Worm (Caenorhabditis elegans) whole organism, L4/young adult: ENCODE measurements around the gene K09E3.7.

ENCODE experiments used
- W03F9.2 ChIP-seq: fragments of 150-350 bp; optimal IDR thresholded peaks from 2 replicates; lab custom pipeline; 2014; ENCODE audit warnings: missing biosample characterization, missing genetic modification characterization
- dao-5 ChIP-seq: sonication (generic microtip); optimal IDR thresholded peaks from 2 replicates; lab custom pipeline; 2016; ENCODE audit warnings: missing genotype, missing genetic modification characterization, moderate library complexity, missing compliant biosample characterization
- him-1 ChIP-seq: sonication (generic microtip); optimal IDR thresholded peaks from 2 replicates; lab custom pipeline; 2016; ENCODE audit warnings: missing genotype, missing genetic modification reagents, missing genetic modification characterization, missing compliant biosample characterization

DNA sequence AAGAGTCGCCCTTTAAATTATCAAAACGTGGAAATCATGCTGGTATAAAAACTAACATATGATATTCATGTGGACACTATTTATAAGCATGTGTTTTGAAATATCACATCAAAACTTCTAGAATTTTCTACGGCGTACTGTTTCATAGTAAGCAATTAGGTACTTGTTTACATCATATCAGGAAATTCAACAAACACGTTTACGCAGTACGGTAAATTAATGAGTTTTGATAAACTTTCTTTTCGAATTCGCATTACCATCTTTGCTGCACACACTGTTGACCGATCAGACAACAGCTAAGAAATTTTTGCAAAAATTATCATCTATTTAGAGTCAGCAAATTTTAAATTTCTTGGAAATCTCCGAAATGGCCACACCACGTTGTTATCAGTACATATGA, 6.1 kb upstream of the K09E3.7 start:
- TF ChIP-seq W03F9.2 (tag; lab: Kevin White, UChicago) (no peak), him-1 (tag; lab: Kevin White, UChicago) (no peak), dao-5 (tag; lab: Kevin White, UChicago) (no peak)
